Worm (Caenorhabditis elegans) whole organism, L2 larva: ENCODE measurements around the gene madf-9.

ENCODE experiments used
- C34F6.9 ChIP-seq: fragments of 150-350 bp; optimal IDR thresholded peaks from 2 replicates; lab custom pipeline; 2014; ENCODE audit warnings: missing biosample characterization, missing genetic modification characterization
- R02D3.7 ChIP-seq: fragments of 150-350 bp; optimal IDR thresholded peaks from 2 replicates; lab custom pipeline; 2014; ENCODE audit warnings: missing biosample characterization, missing genetic modification characterization
- Y55F3AM.14 ChIP-seq: fragments of 200-800 bp; sonication (Bioruptor generic); optimal IDR thresholded peaks from 2 replicates; lab custom pipeline; 2018; ENCODE audit warnings: mild to moderate bottlenecking, missing genetic modification characterization, missing compliant biosample characterization
- ZK546.5 ChIP-seq: sonication (generic microtip); optimal IDR thresholded peaks from 2 replicates; lab custom pipeline; 2017; ENCODE audit warnings: missing biosample characterization, missing genetic modification characterization
- alr-1 ChIP-seq: fragments of 150-350 bp; optimal IDR thresholded peaks from 2 replicates; lab custom pipeline; 2014; ENCODE audit warnings: missing biosample characterization, missing genetic modification characterization
- ama-1 ChIP-seq: fragments of 150-350 bp; optimal IDR thresholded peaks from 2 replicates; lab custom pipeline; 2018; ENCODE audit warnings: inconsistent platforms
- blmp-1 ChIP-seq: sonication (generic microtip); optimal IDR thresholded peaks from 2 replicates; lab custom pipeline; 2017; ENCODE audit warnings: missing genetic modification characterization, mild to moderate bottlenecking, missing compliant biosample characterization, antibody characterized with exemption, moderate library complexity; ENCODE audit not compliant: insufficient read depth
- ceh-16 ChIP-seq: fragments of 150-350 bp; optimal IDR thresholded peaks from 2 replicates; lab custom pipeline; 2014; ENCODE audit warnings: missing biosample characterization, missing genetic modification characterization
- ceh-82 ChIP-seq: fragments of 150-350 bp; optimal IDR thresholded peaks from 2 replicates; lab custom pipeline; 2014; ENCODE audit warnings: missing biosample characterization, missing genetic modification characterization
- crh-2 ChIP-seq: sonication (generic microtip); optimal IDR thresholded peaks from 2 replicates; lab custom pipeline; 2017; ENCODE audit warnings: missing biosample characterization, missing genetic modification characterization
- egl-27 ChIP-seq: sonication (generic microtip); optimal IDR thresholded peaks from 3 replicates; lab custom pipeline; 2017; ENCODE audit warnings: missing biosample characterization, missing genetic modification reagents, missing genetic modification characterization
- elt-1 ChIP-seq: fragments of 150-350 bp; optimal IDR thresholded peaks from 2 replicates; lab custom pipeline; 2014; ENCODE audit warnings: missing biosample characterization, missing genetic modification characterization
- fos-1 ChIP-seq: fragments of 150-350 bp; optimal IDR thresholded peaks from 2 replicates; lab custom pipeline; 2014; ENCODE audit warnings: missing biosample characterization, missing genetic modification characterization
- lin-13 ChIP-seq: fragments of 150-350 bp; optimal IDR thresholded peaks from 2 replicates; lab custom pipeline; 2014; ENCODE audit warnings: missing biosample characterization, missing genetic modification reagents, missing genetic modification characterization
- lin-39 ChIP-seq: fragments of 150-350 bp; optimal IDR thresholded peaks from 2 replicates; lab custom pipeline; 2014; ENCODE audit warnings: missing biosample characterization, missing genetic modification reagents, missing genetic modification characterization
- mab-5 ChIP-seq: fragments of 150-350 bp; optimal IDR thresholded peaks from 2 replicates; lab custom pipeline; 2014; ENCODE audit warnings: missing biosample characterization, missing genetic modification characterization
- mbf-1 ChIP-seq: sonication (generic microtip); optimal IDR thresholded peaks from 2 replicates; lab custom pipeline; 2017; ENCODE audit warnings: missing biosample characterization, missing genetic modification characterization
- mdl-1 ChIP-seq, 2 experiments: fragments of 150-350 bp in 1 of 2; sonication (generic microtip) in 1 of 2; optimal IDR thresholded peaks; 2 replicates each; lab custom pipeline; 2017; ENCODE audit warnings: missing biosample characterization in 2 of 2, missing genetic modification characterization in 2 of 2
- nhr-10 ChIP-seq: sonication (generic microtip); optimal IDR thresholded peaks from 2 replicates; lab custom pipeline; 2017; ENCODE audit warnings: missing biosample characterization, missing genetic modification characterization
- nhr-11 ChIP-seq: fragments of 150-350 bp; optimal IDR thresholded peaks from 2 replicates; lab custom pipeline; 2014; ENCODE audit warnings: missing biosample characterization, missing genetic modification characterization
- nhr-12 ChIP-seq: fragments of 150-350 bp; optimal IDR thresholded peaks from 2 replicates; lab custom pipeline; 2014; ENCODE audit warnings: missing biosample characterization, missing genetic modification characterization
- nhr-21 ChIP-seq: fragments of 150-350 bp; optimal IDR thresholded peaks from 2 replicates; lab custom pipeline; 2014; ENCODE audit warnings: missing biosample characterization, missing genetic modification characterization
- nhr-23 ChIP-seq: fragments of 150-350 bp; optimal IDR thresholded peaks from 2 replicates; lab custom pipeline; 2014; ENCODE audit warnings: missing biosample characterization, missing genetic modification reagents, missing genetic modification characterization
- nhr-237 ChIP-seq: fragments of 150-350 bp; optimal IDR thresholded peaks from 2 replicates; lab custom pipeline; 2014; ENCODE audit warnings: missing biosample characterization, missing genetic modification characterization
- nhr-25 ChIP-seq: fragments of 150-350 bp; sonication (generic microtip); optimal IDR thresholded peaks from 3 replicates; lab custom pipeline; 2014; ENCODE audit warnings: missing biosample characterization, missing genetic modification characterization
- peb-1 ChIP-seq: fragments of 150-350 bp; optimal IDR thresholded peaks from 2 replicates; lab custom pipeline; 2014; ENCODE audit warnings: missing biosample characterization, missing genetic modification characterization
- skn-1 ChIP-seq: sonication (generic microtip); optimal IDR thresholded peaks from 2 replicates; lab custom pipeline; 2017; ENCODE audit warnings: missing biosample characterization, missing genetic modification characterization
- sma-9 ChIP-seq, 2 experiments: fragments of 150-350 bp in 1 of 2; sonication (generic microtip) in 1 of 2; optimal IDR thresholded peaks; 2 replicates each; lab custom pipeline; 2014 to 2016; ENCODE audit warnings: missing genetic modification characterization in 2 of 2, mild to moderate bottlenecking in 1 of 2, missing biosample characterization in 1 of 2, missing compliant biosample characterization in 1 of 2, missing genetic modification reagents in 1 of 2, moderate library complexity in 1 of 2
- snpc-4 ChIP-seq: fragments of 150-350 bp; optimal IDR thresholded peaks from 2 replicates; lab custom pipeline; 2014; ENCODE audit warnings: missing biosample characterization, missing genetic modification characterization
- unc-39 ChIP-seq: fragments of 150-350 bp; optimal IDR thresholded peaks from 2 replicates; lab custom pipeline; 2014; ENCODE audit warnings: missing biosample characterization, missing genetic modification characterization
- unc-55 ChIP-seq: fragments of 150-350 bp; sonication (generic microtip); optimal IDR thresholded peaks from 3 replicates; lab custom pipeline; 2014; ENCODE audit warnings: missing biosample characterization, missing genetic modification reagents, missing genetic modification characterization
- ztf-1 ChIP-seq: fragments of 200-800 bp; sonication (Bioruptor generic); conservative IDR thresholded peaks from 2 replicates; pipeline ENCODE4 v1.3.6; 2022; ENCODE audit warnings: missing genetic modification characterization, missing compliant biosample characterization
- ztf-11 ChIP-seq: sonication (generic microtip); optimal IDR thresholded peaks from 2 replicates; lab custom pipeline; 2017; ENCODE audit warnings: missing biosample characterization, missing genetic modification characterization
- ztf-4 ChIP-seq: fragments of 150-350 bp; optimal IDR thresholded peaks from 2 replicates; lab custom pipeline; 2014; ENCODE audit warnings: missing biosample characterization, missing genetic modification characterization

madf-9 gene

DNA sequence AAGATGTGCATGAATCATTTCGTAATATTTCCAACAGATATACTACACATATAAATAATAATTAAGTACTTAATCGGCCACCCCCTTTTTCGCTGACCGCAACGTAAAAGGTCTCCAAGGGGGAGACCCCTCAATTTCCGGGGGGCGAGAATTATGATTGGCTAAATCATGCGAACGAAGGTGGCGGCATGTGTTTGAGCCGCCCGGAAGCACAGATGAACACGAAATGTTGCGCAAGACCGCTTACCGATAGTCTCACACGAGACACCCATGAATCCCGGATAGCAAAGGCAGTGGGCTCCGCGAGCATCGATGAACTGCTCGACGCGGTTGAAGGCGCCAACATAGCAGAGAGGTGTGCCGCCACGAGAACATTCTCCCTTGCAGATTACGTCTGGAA, 28.2 kb downstream of the madf-9 start:
- TF ChIP-seq mbf-1 (tag; lab: Kevin White, UChicago) (no peak), C34F6.9 (tag; lab: Kevin White, UChicago) (no peak), ceh-16 (tag; lab: Kevin White, UChicago) (no peak), ama-1 (lab: Kevin White, UChicago) (no peak), blmp-1 (tag; lab: Kevin White, UChicago) (no peak), egl-27 (tag; lab: Kevin White, UChicago) (no peak), sma-9 (GFP tag; optimal IDR thresholded peaks at IDR 0.05; lab: Kevin White, UChicago) (no peak), sma-9 (tag; optimal IDR thresholded peaks at IDR 0.05; lab: Kevin White, UChicago) (no peak), mdl-1 (tag; optimal IDR thresholded peaks at IDR 0.05; lab: Kevin White, UChicago) (no peak), fos-1 (tag; lab: Kevin White, UChicago) (no peak), ceh-82 (tag; lab: Kevin White, UChicago) (no peak), nhr-12 (no peak), unc-39 (tag; lab: Kevin White, UChicago) (no peak), lin-13 (GFP tag; lab: Kevin White, UChicago) (no peak), nhr-25 (tag; lab: Kevin White, UChicago) (no peak), nhr-11 (tag; lab: Kevin White, UChicago) (no peak), ztf-4 (tag; lab: Kevin White, UChicago) (no peak)

- no peak for TF ChIP-seq snpc-4
- no peak for TF ChIP-seq ZK546.5 (tag; lab: Kevin White, UChicago)
- TF ChIP-seq unc-55 (GFP tag; lab: Kevin White, UChicago) = no peak
- no peak for TF ChIP-seq nhr-10 (tag; lab: Kevin White, UChicago)
- TF ChIP-seq lin-13 (GFP tag; lab: Kevin White, UChicago) = no peak
Observed at ce11 chrIV:3666543-3666942, 29.7 kb downstream of the madf-9 start.

DNA sequence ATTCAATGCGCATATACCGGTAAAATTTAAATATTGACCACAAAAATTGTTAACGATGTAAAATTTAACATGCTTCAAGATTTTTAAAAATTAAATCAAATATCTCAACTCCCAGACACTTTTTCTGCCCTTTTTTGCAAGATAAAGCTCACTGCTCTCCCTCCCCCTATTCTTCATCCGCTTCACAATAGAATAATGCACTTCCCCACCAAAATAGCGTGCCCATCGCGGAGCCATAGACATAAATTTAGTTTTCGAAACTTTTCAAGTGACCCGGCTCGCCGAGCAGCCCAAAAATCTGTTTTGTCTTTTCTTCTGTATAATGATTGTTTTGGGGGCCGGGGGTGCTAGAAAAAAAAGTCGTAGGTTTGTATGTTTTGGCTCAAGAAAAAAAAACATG, 30.9 kb downstream of the madf-9 start:
- TF ChIP-seq nhr-12 (no peak), nhr-237 (tag; lab: Kevin White, UChicago) (no peak), Y55F3AM.14 (GFP tag; lab: Kevin White, UChicago) (no peak)

DNA sequence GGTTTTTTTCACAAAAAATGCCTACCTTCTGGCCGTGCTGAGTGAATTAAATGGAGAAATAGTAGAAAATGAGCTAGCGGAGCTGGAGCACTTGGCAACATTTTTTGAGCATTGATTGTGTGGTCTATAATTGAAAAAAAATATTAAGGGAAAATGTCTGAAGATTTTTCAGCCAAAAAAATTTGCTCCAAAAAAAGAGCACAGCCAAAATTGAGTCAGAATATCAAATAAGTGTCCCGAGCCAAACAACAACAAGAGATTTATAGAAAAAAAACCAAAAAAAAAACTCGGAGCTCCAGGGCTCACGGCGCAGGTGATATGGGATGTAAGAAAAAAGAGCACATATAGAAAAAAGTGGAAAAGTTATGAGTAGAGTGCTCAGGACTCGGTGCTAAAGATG, 31.7 kb downstream of the madf-9 start, which contains the start of gene fmil-1:
fmil-1 (minus strand) TSS at position 101 of the 400 bp plus-strand sequence.
- TF ChIP-seq nhr-25 (tag; lab: Kevin White, UChicago) (no peak), lin-13 (GFP tag; lab: Kevin White, UChicago) (no peak), mdl-1 (tag; optimal IDR thresholded peaks at IDR 0.05; lab: Kevin White, UChicago) (no peak)

DNA sequence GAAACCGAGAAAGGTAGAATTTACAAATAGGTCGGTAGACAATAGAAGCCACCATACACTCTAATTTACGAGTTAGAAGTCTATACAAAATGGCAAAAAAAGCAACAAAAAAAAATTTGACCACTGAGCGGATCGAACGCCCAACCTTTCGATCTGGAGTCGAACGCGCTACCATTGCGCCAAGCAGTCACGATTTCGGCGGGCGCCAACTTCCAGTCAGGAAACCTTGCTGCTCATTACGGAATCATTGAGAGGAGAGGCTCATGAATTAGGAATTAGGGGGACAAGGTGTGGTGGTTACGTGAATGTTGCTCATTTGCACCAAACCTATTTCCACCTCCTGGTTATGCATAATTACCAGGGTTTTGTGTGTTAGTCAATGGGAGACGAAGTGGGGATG, 44.9 kb downstream of the madf-9 start:
- TF ChIP-seq unc-39 (tag; lab: Kevin White, UChicago) (no peak), mab-5 (no peak), Y55F3AM.14 (GFP tag; lab: Kevin White, UChicago) (no peak), peb-1 (tag; lab: Kevin White, UChicago) (no peak), unc-55 (GFP tag; lab: Kevin White, UChicago) (no peak), ztf-1 (no peak), alr-1 (tag; lab: Kevin White, UChicago) (no peak), skn-1 (tag; lab: Kevin White, UChicago) (no peak), C34F6.9 (tag; lab: Kevin White, UChicago) (no peak), nhr-21 (tag; lab: Kevin White, UChicago) (no peak), ztf-11 (tag; lab: Kevin White, UChicago) (no peak), sma-9 (GFP tag; optimal IDR thresholded peaks at IDR 0.05; lab: Kevin White, UChicago) (no peak), sma-9 (tag; optimal IDR thresholded peaks at IDR 0.05; lab: Kevin White, UChicago) (no peak), lin-39 (tag; lab: Kevin White, UChicago) (no peak), nhr-237 (tag; lab: Kevin White, UChicago) (no peak), nhr-23 (tag; lab: Kevin White, UChicago) (no peak), crh-2 (tag; lab: Kevin White, UChicago) (no peak)

- no peak for TF ChIP-seq nhr-10 (tag; lab: Kevin White, UChicago)
- no peak for TF ChIP-seq mbf-1 (tag; lab: Kevin White, UChicago)
- no peak for TF ChIP-seq ztf-4 (tag; lab: Kevin White, UChicago)
- no peak for TF ChIP-seq elt-1
- TF ChIP-seq R02D3.7 (tag; lab: Kevin White, UChicago) = no peak
- no peak for TF ChIP-seq skn-1 (tag; lab: Kevin White, UChicago)
- no peak for TF ChIP-seq ztf-1
- TF ChIP-seq blmp-1 (tag; lab: Kevin White, UChicago) = no peak
- TF ChIP-seq nhr-21 (tag; lab: Kevin White, UChicago) = no peak
- TF ChIP-seq peb-1 (tag; lab: Kevin White, UChicago) = no peak
- TF ChIP-seq mab-5 = no peak
- TF ChIP-seq ceh-82 (tag; lab: Kevin White, UChicago) = no peak
- no peak for TF ChIP-seq ama-1 (lab: Kevin White, UChicago)
- no peak for TF ChIP-seq C34F6.9 (tag; lab: Kevin White, UChicago)
- no peak for TF ChIP-seq nhr-23 (tag; lab: Kevin White, UChicago)
Observed at ce11 chrIV:3686260-3686659, 49.4 kb downstream of the madf-9 start.
